Worm (Caenorhabditis elegans) whole organism, young adult: ENCODE data around the gene ztf-8.

Experiments
- F55B11.4 ChIP-seq: sonication (generic microtip); optimal IDR thresholded peaks from 2 replicates; lab custom pipeline; 2016; ENCODE audit warnings: missing compliant biosample characterization, missing genetic modification characterization, borderline replicate concordance; ENCODE audit not compliant: insufficient read depth
- ZK185.1 ChIP-seq: sonication (generic microtip); optimal IDR thresholded peaks from 2 replicates; lab custom pipeline; 2016; ENCODE audit warnings: mild to moderate bottlenecking, missing genetic modification characterization, missing compliant biosample characterization; ENCODE audit not compliant: poor library complexity, severe bottlenecking
- bed-2 ChIP-seq: fragments of 200-800 bp; sonication (Bioruptor generic); IDR thresholded peaks from 2 replicates; pipeline ENCODE4 v1.3.6; 2022; ENCODE audit warnings: missing genetic modification reagents, missing genetic modification characterization, missing compliant biosample characterization
- cebp-1 ChIP-seq, 2 experiments: fragments of 200-800 bp in 1 of 2; sonication (Bioruptor generic) in 1 of 2; sonication (generic microtip) in 1 of 2; IDR thresholded peaks in 1 of 2; optimal IDR thresholded peaks in 1 of 2; 2 replicates each; pipeline versions ENCODE4 v1.3.6 to Lab custom; 2017 to 2022; ENCODE audit warnings: missing compliant biosample characterization in 2 of 2, missing genetic modification characterization in 2 of 2, mild to moderate bottlenecking in 1 of 2, missing genetic modification reagents in 1 of 2, moderate library complexity in 1 of 2
- efl-1 ChIP-seq: fragments of 150-350 bp; optimal IDR thresholded peaks from 2 replicates; lab custom pipeline; 2014; ENCODE audit warnings: missing biosample characterization, missing genetic modification reagents, missing genetic modification characterization
- let-607 ChIP-seq, 2 experiments: fragments of 200-800 bp in 1 of 2; sonication (Bioruptor generic) in 1 of 2; sonication (generic microtip) in 1 of 2; optimal IDR thresholded peaks; 2 replicates each; lab custom pipeline; 2016 to 2018; ENCODE audit warnings: mild to moderate bottlenecking in 2 of 2, missing compliant biosample characterization in 2 of 2, missing genetic modification characterization in 2 of 2, moderate library complexity in 2 of 2, missing genotype in 1 of 2
- nfya-1 ChIP-seq: sonication (generic microtip); optimal IDR thresholded peaks from 2 replicates; lab custom pipeline; 2017; ENCODE audit warnings: antibody characterized with exemption, missing compliant biosample characterization, missing genetic modification characterization, borderline replicate concordance; ENCODE audit not compliant: insufficient read depth
- nhr-179 ChIP-seq: sonication (generic microtip); optimal IDR thresholded peaks from 2 replicates; lab custom pipeline; 2016; ENCODE audit warnings: mild to moderate bottlenecking, missing genetic modification characterization, missing compliant biosample characterization
- rcor-1 ChIP-seq: fragments of 200-800 bp; sonication (Bioruptor generic); IDR thresholded peaks from 2 replicates; pipeline ENCODE4 v1.3.6; 2022; ENCODE audit warnings: missing genetic modification reagents, missing genetic modification characterization, missing compliant biosample characterization
- snpc-4 ChIP-seq, 5 experiments: fragments of 150-350 bp in 1 of 5; sonication (generic microtip) in 4 of 5; optimal IDR thresholded peaks; 2 replicates each; lab custom pipeline; 2014 to 2018; ENCODE audit warnings: missing genetic modification characterization in 5 of 5, missing biosample characterization in 3 of 5, antibody characterized with exemption in 2 of 5, mild to moderate bottlenecking in 2 of 5, missing compliant biosample characterization in 2 of 5, missing genotype in 2 of 5, moderate library complexity in 2 of 5, missing genetic modification reagents in 1 of 5
- somi-1 ChIP-seq: fragments of 200-800 bp; sonication (Bioruptor generic); optimal IDR thresholded peaks from 2 replicates; lab custom pipeline; 2018; ENCODE audit warnings: mild to moderate bottlenecking, missing genetic modification characterization, missing compliant biosample characterization
- tlf-1 ChIP-seq: fragments of 200-800 bp; sonication (Bioruptor generic); optimal IDR thresholded peaks from 2 replicates; lab custom pipeline; 2018; ENCODE audit warnings: mild to moderate bottlenecking, missing genetic modification characterization, missing compliant biosample characterization

DNA sequence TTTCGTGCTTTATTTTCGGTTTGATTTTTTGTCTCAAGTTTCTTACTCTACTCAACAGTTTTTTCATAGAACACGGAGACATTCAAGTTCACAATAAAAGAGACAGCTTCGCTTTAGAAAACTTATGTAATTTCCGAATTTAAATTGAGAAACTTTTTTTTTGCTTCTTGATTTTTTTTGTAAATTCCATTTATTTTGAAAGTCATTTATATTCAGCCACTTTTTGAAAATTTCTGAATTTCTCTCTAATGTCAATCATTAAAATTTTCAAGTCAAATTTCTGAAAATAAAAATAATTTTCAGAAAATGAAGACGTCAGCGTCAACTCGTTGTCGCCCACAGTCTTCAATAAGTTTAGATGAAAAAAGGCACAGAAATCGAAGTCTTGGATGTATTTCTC, 14.6 kb upstream of the ztf-8 start, which contains the start of gene T15B12.1:
- TF ChIP-seq F55B11.4 (no peak), nfya-1 (tag; lab: Kevin White, UChicago) (no peak), tlf-1 (no peak), cebp-1 (GFP tag; IDR thresholded peaks at IDR 0.05; lab: Robert Waterston, UW) (no peak), cebp-1 (tag; optimal IDR thresholded peaks at IDR 0.05; lab: Kevin White, UChicago) (no peak), let-607 (tag; optimal IDR thresholded peaks at IDR 0.05; lab: Kevin White, UChicago) (no peak), nhr-179 (no peak), somi-1 (GFP tag; lab: Kevin White, UChicago) (no peak), efl-1 (GFP tag; lab: Kevin White, UChicago) (no peak), rcor-1 (GFP tag; lab: Robert Waterston, UW) (no peak), bed-2 (no peak), snpc-4 (GFP tag; optimal IDR thresholded peaks at IDR 0.05; lab: Kevin White, UChicago) (no peak), snpc-4 (tag; optimal IDR thresholded peaks at IDR 0.05; lab: Kevin White, UChicago) (no peak), ZK185.1 (tag; lab: Kevin White, UChicago) (no peak)
